Fruit fly (Drosophila melanogaster) whole organism, pupa: ENCODE results near the gene eff.

ENCODE experiments used
- CG10348 ChIP-seq: fragments of 200-800 bp; sonication (Bioruptor generic); IDR thresholded peaks from 2 replicates; pipeline ENCODE4 v1.3.6; 2022; ENCODE audit warnings: missing biosample characterization, missing genetic modification characterization
- CG12605 ChIP-seq: fragments of 200-800 bp; sonication (Bioruptor generic); IDR thresholded peaks from 2 replicates; pipeline ENCODE4 v1.3.6; 2022; ENCODE audit warnings: missing biosample characterization, missing genetic modification characterization
- CG13204 ChIP-seq: fragments of 200-800 bp; sonication (Bioruptor generic); optimal IDR thresholded peaks from 2 replicates; lab custom pipeline; 2018; ENCODE audit warnings: missing biosample characterization, mild to moderate bottlenecking, missing genetic modification characterization, moderate library complexity
- CG14655 ChIP-seq: fragments of 200-800 bp; sonication (Bioruptor generic); optimal IDR thresholded peaks from 3 replicates; lab custom pipeline; 2017; ENCODE audit warnings: mild to moderate bottlenecking, missing biosample characterization, missing genetic modification reagents, missing genetic modification characterization
- CG15710 ChIP-seq: fragments of 200-800 bp; sonication (Bioruptor generic); optimal IDR thresholded peaks from 2 replicates; lab custom pipeline; 2018; ENCODE audit warnings: missing biosample characterization, mild to moderate bottlenecking, missing genetic modification characterization, moderate library complexity
- CG17806 ChIP-seq: fragments of 200-800 bp; sonication (Bioruptor generic); optimal IDR thresholded peaks from 2 replicates; lab custom pipeline; 2018; ENCODE audit warnings: missing biosample characterization, mild to moderate bottlenecking, missing genetic modification characterization, moderate library complexity
- CG32121 ChIP-seq: fragments of 200-800 bp; sonication (Bioruptor generic); IDR thresholded peaks from 2 replicates; pipeline ENCODE4 v1.3.6; 2022; ENCODE audit warnings: missing biosample characterization, missing genetic modification characterization
- CG34367 ChIP-seq: fragments of 200-800 bp; sonication (Bioruptor generic); optimal IDR thresholded peaks from 2 replicates; lab custom pipeline; 2018; ENCODE audit warnings: missing biosample characterization, mild to moderate bottlenecking, missing genetic modification characterization
- CG4496 ChIP-seq: fragments of 200-800 bp; sonication (Bioruptor generic); IDR thresholded peaks from 3 replicates; pipeline ENCODE4 v1.3.6; 2022; ENCODE audit warnings: missing biosample characterization, missing genetic modification characterization
- CG8159 ChIP-seq: fragments of 200-800 bp; sonication (Bioruptor generic); optimal IDR thresholded peaks from 3 replicates; lab custom pipeline; 2018; ENCODE audit warnings: missing biosample characterization, mild to moderate bottlenecking, missing genetic modification characterization, moderate library complexity
- CG8301 ChIP-seq: fragments of 200-800 bp; sonication (Bioruptor generic); optimal IDR thresholded peaks from 2 replicates; lab custom pipeline; 2018; ENCODE audit warnings: missing biosample characterization, mild to moderate bottlenecking, missing genetic modification characterization
- CG9948 ChIP-seq: fragments of 200-800 bp; sonication (Bioruptor generic); optimal IDR thresholded peaks from 2 replicates; lab custom pipeline; 2018; ENCODE audit warnings: missing biosample characterization, mild to moderate bottlenecking, missing genetic modification characterization, moderate library complexity
- D1 ChIP-seq: fragments of 200-800 bp; sonication (Bioruptor generic); optimal IDR thresholded peaks from 2 replicates; lab custom pipeline; 2018; ENCODE audit warnings: missing biosample characterization, mild to moderate bottlenecking, missing genetic modification characterization, moderate library complexity
- EcR ChIP-seq: fragments of 200-800 bp; sonication (Bioruptor generic); optimal IDR thresholded peaks from 3 replicates; lab custom pipeline; 2019; ENCODE audit warnings: missing biosample characterization, missing genetic modification characterization, mild to moderate bottlenecking, moderate library complexity, missing genetic modification reagents
- Ets98B ChIP-seq: fragments of 200-800 bp; sonication (Bioruptor generic); IDR thresholded peaks from 2 replicates; pipeline ENCODE4 v1.3.6; 2022; ENCODE audit warnings: missing biosample characterization, missing genetic modification characterization
- Pif1A ChIP-seq: fragments of 200-800 bp; sonication (Bioruptor generic); optimal IDR thresholded peaks from 3 replicates; lab custom pipeline; 2016; ENCODE audit warnings: missing biosample characterization, missing genetic modification characterization
- Pif1B ChIP-seq: fragments of 200-800 bp; sonication (Bioruptor generic); optimal IDR thresholded peaks from 3 replicates; lab custom pipeline; 2016; ENCODE audit warnings: missing biosample characterization, missing genetic modification characterization
- Snoo ChIP-seq: fragments of 200-800 bp; sonication (Bioruptor generic); optimal IDR thresholded peaks from 3 replicates; lab custom pipeline; 2017; ENCODE audit warnings: missing biosample characterization, mild to moderate bottlenecking, missing genetic modification characterization, inconsistent platforms
- fd96Ca ChIP-seq: fragments of 200-800 bp; sonication (Bioruptor generic); IDR thresholded peaks from 3 replicates; pipeline ENCODE4 v1.3.6; 2022; ENCODE audit warnings: missing biosample characterization, missing genetic modification characterization
- gl ChIP-seq: fragments of 200-800 bp; sonication (Bioruptor generic); optimal IDR thresholded peaks from 2 replicates; lab custom pipeline; 2018; ENCODE audit warnings: missing biosample characterization, mild to moderate bottlenecking, missing genetic modification characterization
- rn ChIP-seq: fragments of 200-800 bp; sonication (Bioruptor generic); IDR thresholded peaks from 2 replicates; pipeline ENCODE4 v1.3.6; 2022; ENCODE audit warnings: missing biosample characterization, missing genetic modification characterization

Gene eff

DNA sequence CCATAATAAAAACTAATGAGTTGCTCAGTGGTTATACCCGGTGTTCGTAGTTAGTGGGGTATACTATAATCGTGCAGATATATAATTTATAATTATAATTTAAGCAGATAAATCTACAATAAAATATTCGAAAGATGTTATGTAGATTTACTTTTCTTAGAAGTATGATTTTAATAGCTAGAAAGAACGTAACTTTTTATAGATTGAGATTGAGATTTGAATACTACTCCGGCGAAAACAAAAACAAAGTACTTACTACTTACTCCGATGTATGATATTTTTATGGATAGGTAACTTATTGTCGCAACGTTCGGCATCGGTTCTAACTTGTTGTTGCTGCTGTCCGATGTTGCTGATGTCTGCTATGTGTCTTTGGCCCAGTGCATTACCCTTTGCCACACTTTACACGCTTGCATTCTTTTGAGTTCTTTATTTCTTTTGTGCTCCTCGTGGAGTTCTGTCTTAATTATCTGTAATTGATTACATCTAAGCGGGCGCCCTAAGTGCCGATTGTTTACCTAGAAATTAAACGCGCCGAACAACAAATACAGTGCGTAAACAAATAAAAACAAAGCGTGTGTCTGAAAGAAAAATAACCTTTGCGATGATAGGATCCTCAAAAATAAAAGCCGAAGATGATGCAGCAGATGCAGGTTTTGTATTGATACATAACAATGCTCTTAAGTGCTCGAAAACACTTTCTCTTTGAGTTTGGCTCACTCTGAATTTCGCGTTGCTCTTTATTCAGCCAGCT is 7.4 kb upstream of the eff start:
- TF ChIP-seq CG8301 (tag; lab: Kevin White, UChicago) = peak; percentile 28
- TF ChIP-seq CG14655 (GFP tag; lab: Kevin White, UChicago) = peak; percentile 15
- TF ChIP-seq fd96Ca = no peak

DNA sequence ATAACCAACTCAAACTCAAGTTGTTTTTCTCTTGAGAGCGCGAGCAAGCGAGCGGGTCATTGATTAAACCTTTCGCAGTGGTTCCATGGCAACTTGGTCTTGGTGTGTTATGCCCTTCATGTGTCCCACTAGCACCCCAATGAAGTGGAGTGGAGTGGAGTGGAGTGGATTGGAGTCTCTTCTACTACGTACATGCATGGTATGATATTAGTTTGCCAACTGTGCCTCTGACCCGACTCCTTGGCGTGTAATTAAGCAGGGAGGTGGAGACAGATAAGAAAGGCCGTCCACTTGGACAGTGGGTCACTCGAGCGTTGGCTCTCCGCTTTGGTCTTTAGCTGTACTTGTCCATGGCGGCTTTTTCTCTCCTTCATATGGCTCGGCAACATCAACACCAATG is 6.8 kb upstream of the eff start:
- peak; percentile 38 for TF ChIP-seq EcR (GFP tag; lab: Kevin White, UChicago)
- TF ChIP-seq CG15710 (tag; lab: Kevin White, UChicago) = no peak
- TF ChIP-seq CG10348 (GFP tag; lab: Robert Waterston, UW) = no peak
- TF ChIP-seq CG9948 (tag; lab: Kevin White, UChicago) = no peak
- TF ChIP-seq CG4496 (GFP tag; lab: Robert Waterston, UW) = 0 out of 3 replicates have a peak, but pooled peaks have one; percentile 9
- TF ChIP-seq fd96Ca = no peak
- no peak for TF ChIP-seq CG8301 (tag; lab: Kevin White, UChicago)
- TF ChIP-seq D1 (tag; lab: Kevin White, UChicago) = no peak
- TF ChIP-seq CG32121 (GFP tag; lab: Robert Waterston, UW) = no peak
- no peak for TF ChIP-seq Pif1B (GFP tag; lab: Kevin White, UChicago)
- TF ChIP-seq Ets98B = no peak
- no peak for TF ChIP-seq Pif1A

- TF ChIP-seq CG17806 (tag; lab: Kevin White, UChicago) (no peak), Pif1B (GFP tag; lab: Kevin White, UChicago) (no peak), CG12605 (GFP tag; lab: Robert Waterston, UW) (no peak)
These were observed 6.2 kb upstream of the eff start for dm6 chr3R:14747259-14747856.

DNA sequence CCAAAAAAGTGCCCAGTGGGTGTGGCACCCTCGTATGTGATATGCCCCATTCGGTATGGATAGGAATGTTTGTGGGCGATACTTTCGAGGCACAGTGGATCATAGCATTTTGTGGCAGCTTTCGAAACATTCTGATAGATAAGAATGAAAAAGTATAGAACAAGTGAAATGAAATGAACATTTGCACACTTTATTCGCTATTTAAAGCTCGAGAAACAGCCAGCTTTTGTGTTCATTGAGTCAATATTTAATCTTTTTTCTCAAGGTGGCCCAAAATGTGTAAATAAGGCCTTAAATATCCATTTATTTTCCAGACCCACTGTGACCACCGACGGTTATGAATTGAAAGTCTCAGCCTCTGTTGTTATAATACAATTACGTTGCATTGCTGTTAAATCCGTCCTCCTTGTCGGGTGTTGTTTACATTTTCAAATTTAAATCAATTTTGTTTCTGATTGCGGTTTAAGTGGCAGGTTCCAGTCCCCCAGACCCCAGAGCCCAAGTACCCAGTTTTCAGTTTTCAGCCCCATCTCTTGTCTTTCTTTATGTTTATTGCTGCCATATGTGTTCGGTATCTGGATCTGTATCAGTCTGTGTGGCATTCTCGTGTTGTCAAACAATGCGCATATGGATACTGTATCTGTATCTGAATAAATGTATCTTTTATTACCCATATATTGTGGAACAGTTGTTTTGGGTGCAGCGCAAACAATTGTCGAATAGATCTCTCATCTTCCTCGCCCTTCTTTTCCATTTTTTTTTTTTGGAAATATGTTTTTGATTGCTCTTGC is 3.4 kb upstream of the eff start:
- TF ChIP-seq CG34367 (no peak), EcR (GFP tag; lab: Kevin White, UChicago) (no peak), Snoo (tag; lab: Kevin White, UChicago) (peak; percentile 15)

DNA sequence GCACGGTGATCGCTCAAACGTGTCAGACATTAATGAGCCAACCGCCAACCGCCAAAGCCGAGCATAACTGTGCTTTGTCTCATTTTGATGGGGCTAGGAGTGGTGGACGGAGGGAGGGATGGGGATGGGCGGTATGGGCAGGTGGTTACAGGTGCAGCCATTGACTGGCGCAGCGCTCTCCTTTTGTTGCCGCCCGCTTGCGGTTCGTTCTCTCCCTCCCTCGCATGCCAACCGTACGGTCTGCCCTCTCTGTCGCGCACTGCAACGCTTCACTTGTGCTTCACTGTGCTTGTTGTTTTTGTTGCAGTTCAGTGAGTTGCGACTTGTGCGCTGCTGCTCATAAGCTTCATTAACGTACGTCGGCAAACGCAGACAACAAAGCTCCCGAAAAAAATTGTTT is 2.3 kb upstream of the eff start:
- TF ChIP-seq CG4496 (GFP tag; lab: Robert Waterston, UW) (no peak), CG13204 (peak; percentile 82), D1 (tag; lab: Kevin White, UChicago) (no peak)

DNA sequence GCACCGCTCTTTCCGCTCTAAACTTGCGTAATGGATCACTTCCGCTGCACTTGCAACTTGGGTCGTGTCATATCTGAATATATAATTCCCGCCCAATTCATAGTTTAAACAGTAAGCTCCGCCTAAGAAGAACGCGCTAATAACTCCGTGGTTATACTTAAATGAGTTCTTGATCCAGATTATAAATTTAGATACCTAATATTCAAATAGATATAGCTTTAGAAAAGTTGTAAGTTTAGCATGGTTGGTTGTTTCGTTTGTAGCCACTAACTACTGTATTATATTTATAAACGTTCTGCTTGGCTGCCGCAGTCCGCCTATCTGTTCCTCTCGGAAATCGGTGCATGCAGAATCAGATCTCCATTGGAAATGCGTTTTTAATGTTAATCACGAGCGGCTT is 1.8 kb upstream of the eff start:
- TF ChIP-seq CG8301 (tag; lab: Kevin White, UChicago) = peak; percentile 53
- TF ChIP-seq gl (tag; lab: Kevin White, UChicago) = no peak
- TF ChIP-seq Snoo (tag; lab: Kevin White, UChicago) = peak; percentile 47
- no peak for TF ChIP-seq EcR (GFP tag; lab: Kevin White, UChicago)
- TF ChIP-seq CG10348 (GFP tag; lab: Robert Waterston, UW) = no peak
- peak; percentile 72 for TF ChIP-seq Pif1B (GFP tag; lab: Kevin White, UChicago)
- TF ChIP-seq CG4496 (GFP tag; lab: Robert Waterston, UW) = peak; percentile 89
- TF ChIP-seq CG17806 (tag; lab: Kevin White, UChicago) = peak; percentile 72
- TF ChIP-seq CG15710 (tag; lab: Kevin White, UChicago) = peak; percentile 68
- TF ChIP-seq D1 (tag; lab: Kevin White, UChicago) = peak; percentile 10
- peak; percentile 66 for TF ChIP-seq CG32121 (GFP tag; lab: Robert Waterston, UW)
- peak; percentile 56; the same call in 1 of the 2 replicates for TF ChIP-seq rn (GFP tag; lab: Robert Waterston, UW)
- TF ChIP-seq Pif1A = peak; percentile 81
- TF ChIP-seq CG34367 = peak; percentile 60
- peak; percentile 53; the same call in 1 of the 3 replicates for TF ChIP-seq fd96Ca
- peak; percentile 71 for TF ChIP-seq Ets98B
- TF ChIP-seq CG12605 (GFP tag; lab: Robert Waterston, UW) = peak; percentile 66
- peak; percentile 78 for TF ChIP-seq CG9948 (tag; lab: Kevin White, UChicago)
- no peak for TF ChIP-seq CG13204
- TF ChIP-seq CG14655 (GFP tag; lab: Kevin White, UChicago) = peak; percentile 77
- peak; percentile 73 for TF ChIP-seq CG8159
